Worm (Caenorhabditis elegans) whole organism, midembryonic: ENCODE data around the gene F48E3.9.

ENCODE experiments used
- cog-1 ChIP-seq: sonication (generic microtip); optimal IDR thresholded peaks from 2 replicates; lab custom pipeline; 2016; ENCODE audit warnings: missing genetic modification characterization, missing compliant biosample characterization
- flt-1 ChIP-seq: fragments of 200-800 bp; sonication (Bioruptor generic); IDR thresholded peaks from 2 replicates; pipeline ENCODE4 v1.3.6; 2022; ENCODE audit warnings: missing genetic modification characterization, missing compliant biosample characterization
- ref-1 ChIP-seq: fragments of 200-800 bp; sonication (Bioruptor generic); conservative IDR thresholded peaks from 2 replicates; pipeline ENCODE4 v1.3.6; 2022; ENCODE audit warnings: missing genetic modification reagents, missing genetic modification characterization, missing compliant biosample characterization
- ztf-29 ChIP-seq: fragments of 200-800 bp; sonication (Bioruptor generic); IDR thresholded peaks from 2 replicates; pipeline ENCODE4 v1.3.6; 2022; ENCODE audit warnings: missing genetic modification reagents, missing genetic modification characterization, missing compliant biosample characterization

DNA sequence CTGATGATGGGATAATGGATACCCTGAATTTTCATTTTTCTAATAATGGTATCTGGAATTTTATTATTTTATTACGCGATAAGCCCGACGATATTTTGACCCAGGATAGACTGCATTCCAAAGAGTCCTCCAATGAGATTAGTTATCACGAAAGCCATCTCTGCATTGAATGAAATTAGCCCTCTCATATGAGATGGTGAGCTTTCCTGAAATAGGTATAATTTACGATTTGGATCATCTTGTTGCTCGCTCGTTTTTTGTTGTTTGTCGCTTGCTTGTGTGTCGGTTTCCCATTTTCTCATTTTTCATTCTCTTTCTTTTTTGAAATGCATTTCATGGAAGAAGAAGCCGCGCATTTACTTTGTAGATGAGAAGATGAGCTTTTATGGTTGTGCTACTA lies 10.7 kb downstream of the F48E3.9 start:
- TF ChIP-seq flt-1 (no peak), ztf-29 (GFP tag; lab: Robert Waterston, UW) (no peak), ref-1 (GFP tag; lab: Robert Waterston, UW) (no peak), cog-1 (tag; lab: Kevin White, UChicago) (no peak)
